Worm (Caenorhabditis elegans) whole organism, L4/young adult: ENCODE data around the gene F56A11.6.

Source experiments
- W03F9.2 ChIP-seq: fragments of 150-350 bp; optimal IDR thresholded peaks from 2 replicates; lab custom pipeline; 2014; ENCODE audit warnings: missing biosample characterization, missing genetic modification characterization
- dao-5 ChIP-seq: sonication (generic microtip); optimal IDR thresholded peaks from 2 replicates; lab custom pipeline; 2016; ENCODE audit warnings: missing genotype, missing genetic modification characterization, moderate library complexity, missing compliant biosample characterization
- him-1 ChIP-seq: sonication (generic microtip); optimal IDR thresholded peaks from 2 replicates; lab custom pipeline; 2016; ENCODE audit warnings: missing genotype, missing genetic modification reagents, missing genetic modification characterization, missing compliant biosample characterization

F56A11.6 gene

ce11 chrIV:582130-582529, at the start of gene F56A11.6:
Gene F56A11.6, minus strand, starts transcription at chrIV:582230.
- no peak for TF ChIP-seq him-1 (tag; lab: Kevin White, UChicago)
- TF ChIP-seq dao-5 (tag; lab: Kevin White, UChicago), result no peak
- TF ChIP-seq W03F9.2 (tag; lab: Kevin White, UChicago), result no peak

ce11 chrIV:630598-630997, 48.6 kb upstream of the F56A11.6 start:
- TF ChIP-seq W03F9.2 (tag; lab: Kevin White, UChicago), result no peak
- TF ChIP-seq him-1 (tag; lab: Kevin White, UChicago), result no peak
- TF ChIP-seq dao-5 (tag; lab: Kevin White, UChicago), result no peak

DNA sequence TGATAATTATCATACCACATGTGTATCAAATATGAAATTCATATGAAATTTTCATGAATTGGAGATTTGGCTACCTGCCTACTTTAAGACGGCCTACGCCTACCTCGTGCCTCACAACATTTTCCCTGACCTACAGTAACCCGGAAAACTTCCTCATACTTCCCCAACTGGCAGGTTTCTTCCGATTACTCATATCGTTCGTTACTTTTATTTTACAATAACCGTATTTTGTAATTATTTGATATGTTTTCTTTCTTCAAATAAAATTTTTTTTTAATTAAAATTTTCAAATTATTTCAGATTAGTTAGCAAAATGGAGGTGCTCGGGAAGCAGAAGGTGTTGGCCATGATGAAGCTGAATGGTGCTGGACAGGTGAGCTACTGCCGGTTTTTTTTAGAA, 45.2 kb upstream of the F56A11.6 start, which contains the start of gene nhr-76:
Gene nhr-76 (plus strand): TSS at position 301 of the 400 bp plus-strand sequence.
- TF ChIP-seq W03F9.2 (tag; lab: Kevin White, UChicago) (no peak), dao-5 (tag; lab: Kevin White, UChicago) (no peak), him-1 (tag; lab: Kevin White, UChicago) (no peak)

DNA sequence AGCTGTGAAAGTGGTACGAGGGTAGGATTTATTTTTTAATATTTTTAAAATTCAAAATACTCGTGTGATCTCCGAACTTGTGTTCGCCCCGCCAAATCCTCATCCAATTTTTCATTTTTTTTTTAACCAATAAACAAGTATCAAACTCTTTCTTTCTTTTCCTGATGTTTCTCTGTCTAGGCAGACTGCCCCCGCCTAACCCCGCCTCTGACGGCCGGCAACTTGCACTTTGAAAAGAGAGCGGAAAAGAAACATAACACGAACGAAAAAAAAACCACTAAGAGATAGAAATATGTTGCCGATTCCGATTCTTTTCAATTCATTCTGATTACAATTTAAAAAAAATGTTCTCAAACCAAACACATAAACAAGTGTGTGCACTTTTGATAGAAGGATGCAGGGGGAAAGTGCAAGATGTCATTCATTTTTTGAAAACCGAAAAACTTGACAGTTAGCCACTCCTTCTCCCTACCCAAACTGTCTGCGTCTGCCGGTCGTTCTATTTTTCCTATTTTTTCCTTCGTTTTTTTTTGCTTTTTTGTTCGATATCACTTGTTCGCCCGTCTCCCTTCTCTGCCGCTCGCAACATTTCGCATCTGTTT, 44.0 kb upstream of the F56A11.6 start:
- no peak for TF ChIP-seq W03F9.2 (tag; lab: Kevin White, UChicago)
- TF ChIP-seq dao-5 (tag; lab: Kevin White, UChicago), result no peak
- no peak for TF ChIP-seq him-1 (tag; lab: Kevin White, UChicago)

DNA sequence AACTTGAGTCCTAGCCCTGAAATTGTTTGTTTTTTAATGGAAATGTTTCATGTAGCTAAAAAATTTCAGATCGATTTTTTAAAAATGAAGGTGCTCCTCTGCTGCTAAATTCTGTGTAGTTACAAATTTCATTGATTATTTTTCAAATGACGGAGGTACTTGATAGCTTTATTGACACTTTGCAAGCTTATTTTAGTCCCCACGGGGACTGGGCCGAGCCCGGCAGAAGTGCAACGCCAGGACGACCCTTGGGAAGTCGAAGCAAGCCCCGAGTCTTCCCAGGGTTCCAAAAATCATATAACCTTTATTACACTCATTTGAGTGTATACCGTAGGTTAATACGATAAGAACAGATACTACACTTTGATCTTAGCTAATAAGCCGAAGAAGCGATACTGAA, 41.8 kb upstream of the F56A11.6 start:
- TF ChIP-seq dao-5 (tag; lab: Kevin White, UChicago) (no peak), him-1 (tag; lab: Kevin White, UChicago) (no peak), W03F9.2 (tag; lab: Kevin White, UChicago) (no peak)

DNA sequence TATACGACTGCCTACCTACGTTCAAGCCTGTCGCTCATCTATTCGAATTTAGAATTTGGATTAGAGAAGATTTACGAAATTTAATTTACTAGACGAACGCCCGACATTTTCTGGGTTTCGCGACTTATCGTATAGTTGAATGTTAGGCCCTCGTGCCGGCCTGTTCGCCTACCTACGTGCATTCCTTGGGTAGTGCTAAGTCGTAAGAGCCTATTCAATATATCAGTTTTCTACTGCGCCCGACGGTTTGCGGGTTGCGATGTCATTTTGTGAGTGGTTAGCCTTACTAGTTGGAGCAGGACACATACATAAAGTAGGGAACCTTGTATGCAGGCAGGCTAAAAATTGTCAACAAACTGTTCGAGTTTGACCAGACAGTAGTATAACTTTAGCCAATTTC, 41.0 kb upstream of the F56A11.6 start:
- TF ChIP-seq him-1 (tag; lab: Kevin White, UChicago) (no peak), W03F9.2 (tag; lab: Kevin White, UChicago) (no peak), dao-5 (tag; lab: Kevin White, UChicago) (no peak)

DNA sequence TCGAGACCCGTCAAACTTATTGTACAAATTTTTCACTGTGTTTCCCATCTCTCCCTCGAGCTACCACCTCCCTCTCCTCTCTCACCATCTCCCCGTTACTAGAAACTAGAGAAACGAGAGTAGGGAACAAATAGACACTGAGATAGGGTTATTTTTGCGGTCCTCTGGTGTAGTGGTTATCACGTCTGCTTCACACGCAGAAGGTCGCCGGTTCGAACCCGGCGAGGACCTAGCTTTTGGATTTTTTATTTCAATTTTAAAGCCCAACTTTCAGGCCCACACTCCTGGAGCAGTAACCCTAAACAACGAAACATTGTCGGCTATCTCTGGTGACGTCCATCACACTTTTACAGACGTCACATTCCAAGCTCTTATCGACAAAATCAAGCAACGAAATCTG, 38.3 kb upstream of the F56A11.6 start:
- peak; percentile 48 for TF ChIP-seq dao-5 (tag; lab: Kevin White, UChicago)
- peak; percentile 56 for TF ChIP-seq him-1 (tag; lab: Kevin White, UChicago)
- no peak for TF ChIP-seq W03F9.2 (tag; lab: Kevin White, UChicago)

DNA sequence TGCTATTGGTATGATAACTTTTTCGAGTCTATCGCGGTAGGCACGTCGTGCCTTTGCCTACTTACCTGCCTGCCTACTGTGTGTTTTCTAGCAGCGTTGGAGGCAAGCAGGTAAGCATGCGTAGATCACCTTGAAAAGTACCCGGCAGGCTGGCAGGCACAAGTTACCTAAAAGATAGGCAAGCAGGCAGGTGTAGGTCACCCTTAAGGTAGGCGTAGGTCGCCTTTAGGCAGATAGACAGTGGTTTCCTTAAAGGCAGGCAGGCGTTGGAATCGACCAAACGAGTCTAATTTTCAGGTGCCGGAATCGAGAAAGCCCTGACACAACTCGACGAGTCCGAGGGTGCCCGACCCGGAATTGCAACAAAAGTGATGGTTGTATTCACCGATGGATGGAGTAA, 37.7 kb upstream of the F56A11.6 start:
- TF ChIP-seq W03F9.2 (tag; lab: Kevin White, UChicago) (no peak), dao-5 (tag; lab: Kevin White, UChicago) (no peak), him-1 (tag; lab: Kevin White, UChicago) (no peak)

- no peak for TF ChIP-seq him-1 (tag; lab: Kevin White, UChicago)
- no peak for TF ChIP-seq dao-5 (tag; lab: Kevin White, UChicago)
- TF ChIP-seq W03F9.2 (tag; lab: Kevin White, UChicago), result no peak
Measured at ce11 chrIV:615244-615643, 33.2 kb upstream of the F56A11.6 start, which contains the start of gene C18H7.1. Gene C18H7.1, plus strand, starts transcription at chrIV:615544.

DNA sequence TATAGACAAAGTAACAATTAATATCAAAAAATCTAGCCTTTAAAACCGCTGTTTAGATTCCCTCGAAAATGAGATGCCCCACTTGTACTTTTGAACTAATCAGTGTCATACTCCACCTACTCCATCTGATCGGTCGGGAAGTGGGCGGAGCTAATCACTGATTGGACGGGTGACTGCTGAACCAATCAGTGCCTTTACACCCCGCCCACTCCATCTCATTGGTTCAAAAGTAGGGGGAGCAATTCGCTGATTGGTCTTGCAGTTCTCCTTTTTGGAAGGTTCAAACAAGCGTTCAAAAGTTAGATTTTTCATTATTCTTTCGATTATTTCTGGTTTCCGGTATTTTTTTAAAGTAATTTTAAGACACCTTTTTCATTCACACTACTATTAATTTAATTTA, 31.1 kb upstream of the F56A11.6 start:
- TF ChIP-seq him-1 (tag; lab: Kevin White, UChicago), result no peak
- TF ChIP-seq dao-5 (tag; lab: Kevin White, UChicago), result no peak
- no peak for TF ChIP-seq W03F9.2 (tag; lab: Kevin White, UChicago)

ce11 chrIV:607628-608027, 25.6 kb upstream of the F56A11.6 start:
- no peak for TF ChIP-seq W03F9.2 (tag; lab: Kevin White, UChicago)
- TF ChIP-seq dao-5 (tag; lab: Kevin White, UChicago), result no peak
- no peak for TF ChIP-seq him-1 (tag; lab: Kevin White, UChicago)

DNA sequence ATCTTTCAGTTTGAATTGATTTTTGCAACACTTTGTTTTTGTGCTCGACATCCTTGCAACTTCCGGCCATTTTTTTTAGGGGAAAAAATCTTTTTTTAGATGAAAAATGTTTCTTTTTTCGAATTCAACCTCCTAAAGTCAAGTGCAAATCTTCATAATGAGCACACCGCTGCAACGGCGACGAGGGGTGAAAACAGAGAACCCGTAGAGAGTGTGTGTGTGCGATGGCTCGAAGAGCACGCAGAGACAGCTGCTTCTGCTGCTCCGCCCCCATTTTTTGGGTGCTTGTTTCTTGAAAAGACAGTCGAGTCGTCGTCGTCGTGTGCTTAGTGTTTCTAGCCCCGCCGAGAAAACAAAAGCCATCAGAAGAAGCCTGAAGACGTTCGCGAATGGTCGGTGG, 24.0 kb upstream of the F56A11.6 start, which contains the start of gene inx-18:
Gene inx-18 (plus strand): TSS at position 301 of the 400 bp plus-strand sequence.
- no peak for TF ChIP-seq dao-5 (tag; lab: Kevin White, UChicago)
- no peak for TF ChIP-seq W03F9.2 (tag; lab: Kevin White, UChicago)
- no peak for TF ChIP-seq him-1 (tag; lab: Kevin White, UChicago)

- TF ChIP-seq him-1 (tag; lab: Kevin White, UChicago) (no peak), dao-5 (tag; lab: Kevin White, UChicago) (no peak), W03F9.2 (tag; lab: Kevin White, UChicago) (no peak)
Measured at ce11 chrIV:605431-605830, 23.4 kb upstream of the F56A11.6 start.

DNA sequence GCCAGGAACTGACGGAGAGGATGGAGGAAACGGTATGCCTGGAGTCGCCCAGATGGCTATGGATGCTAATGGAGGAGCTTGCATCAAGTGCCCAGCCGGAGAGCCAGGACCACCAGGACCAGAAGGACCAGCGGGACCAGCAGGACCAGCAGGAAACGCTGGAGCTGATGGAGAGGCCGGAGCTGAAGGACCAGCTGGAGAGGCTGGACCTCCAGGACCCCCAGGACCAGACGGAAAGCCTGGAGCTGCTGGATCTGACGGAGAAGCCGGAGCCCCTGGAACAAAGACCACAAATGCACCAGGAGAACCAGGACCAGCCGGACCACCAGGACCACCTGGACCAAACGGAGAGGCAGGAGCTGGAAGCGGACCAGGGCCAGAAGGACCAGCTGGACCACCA, 22.8 kb upstream of the F56A11.6 start:
- TF ChIP-seq W03F9.2 (tag; lab: Kevin White, UChicago), result no peak
- TF ChIP-seq him-1 (tag; lab: Kevin White, UChicago), result no peak
- TF ChIP-seq dao-5 (tag; lab: Kevin White, UChicago), result no peak
